Worm (Caenorhabditis elegans): ENCODE data around the gene scrm-8.

scrm-8 gene

DNA sequence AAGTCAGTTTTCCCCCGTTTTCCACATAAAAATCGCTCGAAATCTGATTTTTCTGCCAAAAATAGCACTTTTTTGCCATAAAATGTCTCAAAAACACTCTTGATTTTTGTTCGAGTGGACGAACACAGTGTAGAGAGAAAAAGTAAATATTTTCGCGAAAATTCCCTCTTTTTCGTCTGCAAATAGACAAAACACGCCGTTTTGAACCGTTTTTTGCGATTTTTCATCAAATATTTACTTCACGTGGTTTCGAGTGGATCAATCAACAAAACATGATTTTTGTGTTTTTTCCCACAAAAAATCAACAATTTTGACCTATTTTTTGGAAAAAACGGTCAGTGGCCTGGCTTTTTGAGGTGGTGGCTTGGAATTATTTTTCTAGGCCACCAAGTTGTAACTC, 44.6 kb downstream of the scrm-8 start:
- TF ChIP-seq flt-1 (GFP tag; IDR thresholded peaks at IDR 0.05) (no peak), ztf-29 (GFP tag; IDR thresholded peaks at IDR 0.05) (no peak), klf-2 (GFP tag; conservative IDR thresholded peaks at IDR 0.05) (no peak), T22C8.4 (GFP tag; IDR thresholded peaks at IDR 0.05) (no peak), ztf-23 (GFP tag; IDR thresholded peaks at IDR 0.05) (no peak), cog-1 (tag; optimal IDR thresholded peaks at IDR 0.05) (no peak), ref-1 (GFP tag; conservative IDR thresholded peaks at IDR 0.05) (no peak), tab-1 (GFP tag; IDR thresholded peaks at IDR 0.05) (no peak), med-1 (GFP tag; optimal IDR thresholded peaks at IDR 0.05; ENCODE audit: insufficient read depth) (no peak)

DNA sequence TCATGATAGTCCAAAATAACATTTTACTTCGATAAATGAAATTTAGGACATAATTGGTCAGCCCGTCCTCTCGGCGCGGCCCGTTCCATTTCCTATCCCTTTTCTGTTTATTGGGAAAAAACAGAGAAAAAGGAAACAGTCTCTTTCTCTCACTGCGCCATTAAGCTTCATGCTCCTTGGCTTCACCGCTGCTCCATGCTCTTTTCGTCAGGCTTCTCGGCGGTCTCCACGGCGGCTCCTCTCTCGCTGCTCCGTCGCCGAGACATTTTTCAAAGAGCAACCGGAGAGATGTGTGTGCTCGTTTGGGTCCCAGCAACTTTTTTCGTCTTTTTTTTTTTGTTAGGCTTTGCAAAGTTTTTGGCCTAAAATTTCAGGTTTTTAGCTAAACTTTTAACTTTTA, 46.4 kb downstream of the scrm-8 start:
- TF ChIP-seq ref-1 (GFP tag; conservative IDR thresholded peaks at IDR 0.05), result no peak

DNA sequence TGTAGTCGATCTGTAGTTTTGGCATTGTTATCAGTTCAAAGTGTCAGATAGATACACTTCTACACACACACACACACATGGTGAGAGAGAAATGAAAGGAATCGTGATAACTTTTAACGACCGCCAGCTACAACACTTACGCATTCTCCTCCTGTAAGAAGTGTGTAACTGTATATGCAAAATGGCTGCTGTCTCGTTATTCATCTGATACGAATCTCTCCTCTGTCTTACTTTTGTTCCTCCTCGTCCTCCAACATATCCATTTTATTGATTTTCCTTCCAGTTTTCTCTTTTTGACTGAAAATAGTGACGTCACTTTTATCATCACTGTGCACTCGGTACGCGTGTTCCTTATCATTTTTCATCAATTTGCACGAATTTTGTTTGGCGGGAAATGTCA, 48.2 kb downstream of the scrm-8 start:
- TF ChIP-seq klf-2 (GFP tag; conservative IDR thresholded peaks at IDR 0.05), result no peak
- no peak for TF ChIP-seq ztf-23 (GFP tag; IDR thresholded peaks at IDR 0.05)
- TF ChIP-seq med-1 (GFP tag; optimal IDR thresholded peaks at IDR 0.05; ENCODE audit: insufficient read depth), result no peak
- no peak for TF ChIP-seq ztf-29 (GFP tag; IDR thresholded peaks at IDR 0.05)
- no peak for TF ChIP-seq tab-1 (GFP tag; IDR thresholded peaks at IDR 0.05)
- no peak for TF ChIP-seq cog-1 (tag; optimal IDR thresholded peaks at IDR 0.05)
- no peak for TF ChIP-seq T22C8.4 (GFP tag; IDR thresholded peaks at IDR 0.05)
- TF ChIP-seq ref-1 (GFP tag; conservative IDR thresholded peaks at IDR 0.05), result no peak
- no peak for TF ChIP-seq flt-1 (GFP tag; IDR thresholded peaks at IDR 0.05)

DNA sequence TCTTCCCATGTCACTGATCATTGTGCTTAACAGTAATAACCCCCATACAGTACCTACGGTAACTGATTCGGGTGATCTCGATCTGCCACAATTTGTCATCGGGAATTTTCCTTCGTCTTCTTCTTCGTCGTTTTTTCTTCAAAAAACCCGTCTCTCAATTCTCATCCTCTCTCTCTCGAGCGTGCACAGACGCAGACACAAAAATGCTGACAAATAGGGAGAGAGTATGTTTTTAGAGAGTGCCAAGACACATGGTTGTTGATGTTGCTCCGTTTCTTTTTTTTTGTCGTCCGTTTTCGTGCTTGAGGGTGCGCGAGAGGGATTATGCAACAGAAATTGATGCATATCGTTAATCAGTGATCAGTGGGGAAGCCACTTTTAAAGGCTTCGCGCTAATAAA, 50.9 kb downstream of the scrm-8 start:
- TF ChIP-seq ztf-29 (GFP tag; IDR thresholded peaks at IDR 0.05) (no peak), flt-1 (GFP tag; IDR thresholded peaks at IDR 0.05) (no peak), ref-1 (GFP tag; conservative IDR thresholded peaks at IDR 0.05) (no peak), klf-2 (GFP tag; conservative IDR thresholded peaks at IDR 0.05) (no peak), med-1 (GFP tag; optimal IDR thresholded peaks at IDR 0.05; ENCODE audit: insufficient read depth) (no peak), ztf-23 (GFP tag; IDR thresholded peaks at IDR 0.05) (no peak), T22C8.4 (GFP tag; IDR thresholded peaks at IDR 0.05) (no peak), tab-1 (GFP tag; IDR thresholded peaks at IDR 0.05) (no peak), cog-1 (tag; optimal IDR thresholded peaks at IDR 0.05) (no peak)
